Worm (Caenorhabditis elegans): Measurements from ENCODE around the gene lab-2.
A peak's percentile ranks its signal among the peaks of the same experiment; 100 is the strongest.

DNA sequence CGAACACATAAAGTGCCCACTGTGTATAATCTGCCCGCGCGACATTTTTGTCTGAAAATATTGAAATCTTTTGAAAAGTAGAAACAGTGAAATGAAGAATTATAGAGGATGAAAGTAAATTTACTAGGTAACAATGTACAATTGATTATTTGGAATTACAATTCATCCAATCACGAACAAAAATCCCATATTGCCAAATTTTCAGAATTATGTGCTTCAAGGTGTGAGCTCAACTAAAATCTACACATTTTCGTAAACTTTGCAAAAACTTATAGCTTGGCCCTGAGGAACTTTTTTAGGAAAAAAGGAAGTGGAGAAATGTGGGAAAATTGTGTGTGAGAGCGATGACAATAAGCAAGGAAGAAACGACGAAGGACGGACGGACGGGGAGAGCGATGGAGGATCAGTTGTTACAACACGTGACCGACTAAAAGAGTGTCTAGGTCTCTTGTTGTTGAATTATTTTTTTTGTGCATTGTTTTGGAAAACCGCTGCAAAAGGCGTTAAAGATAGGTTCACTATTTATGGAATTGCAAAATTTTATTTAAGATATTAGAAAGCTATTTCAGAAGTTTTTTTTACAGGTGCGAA lies 45.4 kb upstream of the lab-2 start, which contains the start of gene mml-1:
- no peak for TF ChIP-seq madf-8 (GFP tag; conservative IDR thresholded peaks at IDR 0.05)
- peak; percentile 50 for TF ChIP-seq ama-1 (optimal IDR thresholded peaks at IDR 0.05)
- TF ChIP-seq ama-1 (GFP tag; optimal IDR thresholded peaks at IDR 0.05) = no peak
- no peak for TF ChIP-seq ceh-40 (GFP tag; IDR thresholded peaks at IDR 0.05)
- no peak for TF ChIP-seq madf-6 (GFP tag; IDR thresholded peaks at IDR 0.05)
- TF ChIP-seq ztf-3 (GFP tag; optimal IDR thresholded peaks at IDR 0.05) = no peak
- TF ChIP-seq aptf-3 (GFP tag; IDR thresholded peaks at IDR 0.05) = no peak
- TF ChIP-seq fkh-3 (tag; optimal IDR thresholded peaks at IDR 0.05) = no peak
- TF ChIP-seq him-1 (tag; optimal IDR thresholded peaks at IDR 0.05) = no peak
- no peak for TF ChIP-seq pha-4 (tag; optimal IDR thresholded peaks at IDR 0.05)
- TF ChIP-seq ceh-100 (GFP tag; IDR thresholded peaks at IDR 0.05) = no peak
- no peak for TF ChIP-seq unc-62 (GFP tag; optimal IDR thresholded peaks at IDR 0.05)
- no peak for TF ChIP-seq ceh-58 (GFP tag; IDR thresholded peaks at IDR 0.05)
- TF ChIP-seq ceh-79 (tag; optimal IDR thresholded peaks at IDR 0.05) = no peak
